Worm (Caenorhabditis elegans): ENCODE measurements around the gene col-157.
"Not testable (repeated sequence)": the region's sequence is repeated elsewhere in the genome, so short reads cannot be mapped to it uniquely, and the experiment has no call there.

Gene col-157

DNA sequence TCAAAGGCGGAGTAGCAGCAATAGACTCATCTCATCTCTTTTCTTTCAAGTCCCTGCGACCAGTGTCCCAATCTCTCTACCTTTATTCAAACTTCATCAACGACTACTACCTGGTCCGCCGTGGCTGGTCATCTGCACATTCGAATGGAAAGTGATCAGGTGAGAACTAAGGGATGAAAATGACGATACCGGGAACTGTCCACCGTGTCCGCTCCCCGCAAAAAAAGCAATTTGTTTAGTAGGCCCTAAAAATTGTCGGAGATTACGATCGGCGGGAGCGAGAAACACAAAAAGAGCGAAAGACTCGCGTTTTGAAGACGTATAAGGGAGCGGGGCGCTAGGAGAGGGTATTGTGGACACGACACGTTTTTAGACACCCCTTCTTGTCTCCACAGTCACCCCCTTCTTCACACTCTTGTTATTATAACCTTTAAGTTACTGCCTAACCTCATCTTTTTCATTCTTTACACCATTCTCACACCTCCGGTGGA, 20.8 kb upstream of the col-157 start, which contains the start of gene zipt-16:
TSS of gene zipt-16 (plus strand) at position 51 of the 491 bp plus-strand sequence.
- no peak for TF ChIP-seq fkh-6 (tag; optimal IDR thresholded peaks at IDR 0.05)
- no peak for TF ChIP-seq npax-4 (tag; optimal IDR thresholded peaks at IDR 0.05)
- TF ChIP-seq elt-4 (tag; optimal IDR thresholded peaks at IDR 0.05): peak; percentile 2
- TF ChIP-seq syd-9 (tag; optimal IDR thresholded peaks at IDR 0.05): no peak

ce11 chrV:11470210-11470713, 13.6 kb upstream of the col-157 start, which contains the start of gene aat-6:
Gene aat-6, minus strand, starts transcription at chrV:11470663.
- TF ChIP-seq pax-1 (tag; optimal IDR thresholded peaks at IDR 0.05) (no peak), pha-4 (tag; optimal IDR thresholded peaks at IDR 0.05) (no peak), pha-2 (tag; optimal IDR thresholded peaks at IDR 0.05) (no peak), hlh-13 (GFP tag; optimal IDR thresholded peaks at IDR 0.05) (no peak), T23F11.4 (GFP tag; optimal IDR thresholded peaks at IDR 0.05) (no peak)

- no peak for TF ChIP-seq npax-4 (tag; optimal IDR thresholded peaks at IDR 0.05)
- TF ChIP-seq unc-3 (GFP tag; conservative IDR thresholded peaks at IDR 0.05): no peak
- no peak for TF ChIP-seq unc-3 (tag; optimal IDR thresholded peaks at IDR 0.05)
- no peak for TF ChIP-seq ref-2 (tag; optimal IDR thresholded peaks at IDR 0.05)
- TF ChIP-seq ceh-2 (tag; optimal IDR thresholded peaks at IDR 0.05): no peak
- TF ChIP-seq ceh-48 (tag; optimal IDR thresholded peaks at IDR 0.05): no peak
- no peak for TF ChIP-seq pax-1 (tag; optimal IDR thresholded peaks at IDR 0.05)
- no peak for TF ChIP-seq pros-1 (tag; optimal IDR thresholded peaks at IDR 0.05)
- TF ChIP-seq unc-86 (tag; optimal IDR thresholded peaks at IDR 0.05): no peak
- no peak for TF ChIP-seq T23F11.4 (GFP tag; optimal IDR thresholded peaks at IDR 0.05)
- TF ChIP-seq hlh-8 (tag; optimal IDR thresholded peaks at IDR 0.05): no peak
- no peak for TF ChIP-seq gmeb-2 (tag; optimal IDR thresholded peaks at IDR 0.05)
- TF ChIP-seq fax-1 (tag; optimal IDR thresholded peaks at IDR 0.05): no peak
- TF ChIP-seq ztf-16 (tag; optimal IDR thresholded peaks at IDR 0.05): no peak
- no peak for TF ChIP-seq ceh-14 (tag; optimal IDR thresholded peaks at IDR 0.05)
- no peak for TF ChIP-seq Y22D7AL.16 (tag; optimal IDR thresholded peaks at IDR 0.05)
- TF ChIP-seq ceh-24 (tag; optimal IDR thresholded peaks at IDR 0.05): no peak
- TF ChIP-seq ceh-30 (tag; optimal IDR thresholded peaks at IDR 0.05): no peak
Measured at ce11 chrV:11472209-11472608, 11.6 kb upstream of the col-157 start, which contains the start of the genes nas-20 and nas-21. Gene nas-20, minus strand, starts transcription at chrV:11472309. Gene nas-21, plus strand, starts transcription at chrV:11472564.

DNA sequence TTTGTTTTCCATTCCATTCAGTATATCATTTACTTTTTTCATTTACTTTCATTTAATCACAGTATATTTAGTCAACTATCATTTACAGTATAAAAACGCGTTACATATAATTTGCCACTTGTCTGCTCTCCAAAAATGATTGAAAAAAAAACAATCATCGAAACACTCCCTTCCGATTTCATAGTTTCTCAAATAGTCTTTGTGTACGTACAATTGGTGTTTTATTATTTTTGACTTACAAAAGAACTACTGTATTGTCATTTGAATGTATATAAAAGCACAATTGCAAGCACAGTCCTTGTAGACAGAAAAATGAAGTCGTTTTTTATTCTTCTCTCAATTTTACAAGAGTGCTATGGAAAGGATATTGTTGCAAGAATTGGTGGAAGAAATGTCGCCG, 9.4 kb upstream of the col-157 start, which contains the start of gene nas-22:
TSS of gene nas-22 (plus strand) at position 301 of the 400 bp plus-strand sequence.
- TF ChIP-seq sox-2 (GFP tag; IDR thresholded peaks at IDR 0.05) (no peak), che-1 (tag; optimal IDR thresholded peaks at IDR 0.05) (no peak), ceh-34 (tag; optimal IDR thresholded peaks at IDR 0.05) (no peak), ceh-24 (tag; optimal IDR thresholded peaks at IDR 0.05) (no peak), ets-4 (tag; optimal IDR thresholded peaks at IDR 0.05) (no peak), syd-9 (tag; optimal IDR thresholded peaks at IDR 0.05) (no peak), dve-1 (tag; optimal IDR thresholded peaks at IDR 0.05) (no peak)

DNA sequence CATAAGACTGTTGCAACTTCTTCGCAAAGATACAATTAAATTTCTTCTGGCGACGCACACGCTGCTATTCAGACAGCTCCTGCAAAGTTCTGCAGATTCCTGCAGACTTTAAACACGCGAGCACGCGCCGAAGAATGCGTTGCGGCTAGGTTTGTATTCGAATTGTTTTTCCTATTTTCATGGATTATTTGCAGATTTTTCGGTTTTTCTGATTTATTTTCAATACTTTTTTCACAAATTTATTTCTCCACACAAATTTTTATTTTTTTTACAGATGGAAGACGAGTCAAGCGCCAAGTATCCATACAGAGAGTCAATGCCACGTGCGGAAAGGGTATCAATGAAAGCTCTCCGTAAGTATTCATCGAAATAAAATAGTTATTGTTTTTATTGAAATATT, 8.2 kb upstream of the col-157 start, which contains the start of gene T11F9.7:
TSS of gene T11F9.7 (plus strand) at position 301 of the 400 bp plus-strand sequence.
- TF ChIP-seq hlh-13 (GFP tag; optimal IDR thresholded peaks at IDR 0.05); unc-42 (tag; optimal IDR thresholded peaks at IDR 0.05); Y22D7AL.16 (tag; optimal IDR thresholded peaks at IDR 0.05): not testable (repeated sequence)

DNA sequence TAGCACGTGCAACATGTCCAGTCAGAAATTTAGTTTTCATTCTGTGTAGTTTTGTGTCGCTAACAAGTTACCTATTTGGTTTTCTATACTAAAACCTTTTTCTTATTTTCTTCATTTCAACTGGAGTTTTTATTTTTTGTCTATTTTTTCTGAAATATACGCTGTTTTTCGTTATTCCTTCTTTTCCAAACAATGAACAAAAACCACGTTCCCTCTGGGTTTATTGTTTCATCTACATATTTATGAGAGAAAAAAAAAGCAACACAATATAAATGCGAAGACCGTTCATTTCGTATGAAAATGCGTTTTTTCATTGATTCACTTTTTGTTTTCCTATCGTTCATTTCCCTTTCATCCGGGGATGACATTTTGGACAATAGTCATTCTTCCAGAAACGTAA, 4.4 kb upstream of the col-157 start, which contains the start of gene T11F9.22:
TSS of gene T11F9.22 (plus strand) at position 301 of the 400 bp plus-strand sequence.
- no peak for TF ChIP-seq pqm-1 (tag; optimal IDR thresholded peaks at IDR 0.05)
